Worm (Caenorhabditis elegans): ENCODE measurements around the gene K09E2.1.

K09E2.1 gene

DNA sequence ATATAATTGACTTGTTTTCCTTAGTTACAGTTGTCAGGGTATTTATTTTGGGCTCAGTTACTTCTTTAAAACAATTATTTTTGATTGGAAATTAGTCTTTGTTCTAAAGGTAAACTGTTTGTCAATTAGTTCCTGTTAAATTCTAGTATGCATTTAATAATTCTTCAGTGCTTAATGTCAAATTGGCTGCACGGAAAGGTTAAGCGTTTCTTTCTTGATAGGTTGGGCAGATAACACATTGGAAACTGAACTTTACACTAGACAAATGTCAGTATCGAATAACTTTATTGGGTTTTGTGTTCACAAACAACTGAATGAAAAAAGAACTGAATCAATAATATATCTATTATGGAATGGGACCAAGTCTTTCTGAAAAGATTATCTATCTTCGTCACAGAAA, 33.1 kb downstream of the K09E2.1 start:
- TF ChIP-seq jun-1 (tag; optimal IDR thresholded peaks at IDR 0.05) (no peak), lin-38 (GFP tag; IDR thresholded peaks at IDR 0.05) (no peak), Y48G9A.11 (GFP tag; IDR thresholded peaks at IDR 0.05) (no peak), nhr-10 (tag; optimal IDR thresholded peaks at IDR 0.05) (no peak), pha-4 (GFP tag; IDR thresholded peaks at IDR 0.05) (no peak), pha-4 (tag; optimal IDR thresholded peaks at IDR 0.05) (no peak), nhr-237 (tag; optimal IDR thresholded peaks at IDR 0.05) (no peak), php-3 (GFP tag; IDR thresholded peaks at IDR 0.05) (0 out of 2 replicates have a peak, but pooled peaks have one; percentile 10), nhr-28 (tag; optimal IDR thresholded peaks at IDR 0.05) (no peak), lin-29 (GFP tag; IDR thresholded peaks at IDR 0.05) (no peak), lin-13 (GFP tag; optimal IDR thresholded peaks at IDR 0.05) (no peak), ZK546.5 (tag; optimal IDR thresholded peaks at IDR 0.05) (no peak), dmd-6 (GFP tag; IDR thresholded peaks at IDR 0.05) (peak; percentile 42), saeg-2 (GFP tag; IDR thresholded peaks at IDR 0.05) (no peak), F44E2.7 (GFP tag; IDR thresholded peaks at IDR 0.05) (no peak), aha-1 (tag) (peak; percentile 16), daf-16 (GFP tag; optimal IDR thresholded peaks at IDR 0.05) (no peak), daf-16 (tag; optimal IDR thresholded peaks at IDR 0.05) (peak; percentile 66), duxl-1 (tag; optimal IDR thresholded peaks at IDR 0.05; ENCODE audit: poor library complexity) (no peak), rbr-2 (tag; optimal IDR thresholded peaks at IDR 0.05) (no peak), egl-43 (GFP tag; IDR thresholded peaks at IDR 0.05) (no peak), snpc-4 (tag; optimal IDR thresholded peaks at IDR 0.05) (no peak), dve-1 (tag; optimal IDR thresholded peaks at IDR 0.05; ENCODE audit: insufficient read depth) (peak; percentile 42), Y5F2A.4 (GFP tag; optimal IDR thresholded peaks at IDR 0.05) (no peak)

DNA sequence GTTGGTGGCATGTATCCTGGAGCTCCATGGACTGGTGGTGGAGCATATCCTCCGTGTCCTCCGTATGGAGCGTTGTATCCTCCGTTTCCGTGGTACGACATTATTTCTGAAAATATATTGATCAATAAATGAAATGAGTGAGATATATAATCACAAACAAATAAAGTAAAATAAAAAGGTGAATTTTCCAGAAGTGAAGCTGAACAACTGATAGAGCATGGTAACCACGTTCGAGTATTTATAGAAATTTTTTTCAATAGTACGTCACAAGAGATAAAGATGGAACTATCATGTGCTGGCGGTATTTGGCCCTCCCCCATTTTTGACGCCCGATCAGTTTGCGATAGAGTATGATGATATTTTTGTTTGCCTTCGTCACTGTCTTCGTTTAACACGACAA, 35.1 kb downstream of the K09E2.1 start, which contains the start of gene F53A9.7:
Gene F53A9.7 (minus strand): TSS at position 101 of the 400 bp plus-strand sequence.
- peak; percentile 25 for TF ChIP-seq aha-1 (tag)
- TF ChIP-seq zfp-2 (tag; optimal IDR thresholded peaks at IDR 0.05) = no peak
- TF ChIP-seq lir-3 (tag; optimal IDR thresholded peaks at IDR 0.05) = no peak
- peak; percentile 13 for TF ChIP-seq dve-1 (tag; optimal IDR thresholded peaks at IDR 0.05; ENCODE audit: insufficient read depth)
- peak in 1 of 2 experiments; percentile 60 for TF ChIP-seq unc-62 (GFP tag; optimal IDR thresholded peaks at IDR 0.05 in 1 of 2)
- no peak for TF ChIP-seq unc-62 (tag; optimal IDR thresholded peaks at IDR 0.05)
- TF ChIP-seq zfp-3 (GFP tag; conservative IDR thresholded peaks at IDR 0.05) = no peak

DNA sequence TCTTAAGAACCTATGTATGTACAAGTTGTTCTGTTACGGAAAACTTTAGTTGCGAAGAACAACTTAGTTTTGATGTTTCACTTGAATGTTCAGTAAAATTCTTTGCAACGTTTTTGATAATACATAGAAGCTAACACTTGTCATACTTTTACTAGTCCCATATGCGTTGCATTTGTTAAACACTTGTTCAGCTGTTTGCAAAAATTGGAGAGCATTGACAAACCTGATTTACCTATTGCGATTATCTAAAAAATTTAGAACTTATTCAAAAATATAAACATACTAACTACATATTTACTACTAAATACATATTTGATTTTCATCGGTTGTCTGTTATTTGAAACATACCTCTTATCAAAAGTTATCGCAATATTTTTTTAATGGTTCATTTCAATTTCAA, 36.5 kb downstream of the K09E2.1 start:
- TF ChIP-seq ceh-32 (tag; optimal IDR thresholded peaks at IDR 0.05; ENCODE audit: poor library complexity) (no peak), egl-27 (tag; optimal IDR thresholded peaks at IDR 0.05) (no peak), daf-8 (GFP tag; IDR thresholded peaks at IDR 0.05) (no peak), madf-5 (GFP tag; IDR thresholded peaks at IDR 0.05) (no peak), php-3 (GFP tag; IDR thresholded peaks at IDR 0.05) (peak; percentile 28; the same call in 1 of the 2 replicates), dve-1 (tag; optimal IDR thresholded peaks at IDR 0.05; ENCODE audit: insufficient read depth) (peak; percentile 69), unc-130 (GFP tag; optimal IDR thresholded peaks at IDR 0.05) (no peak), nhr-28 (tag; optimal IDR thresholded peaks at IDR 0.05) (peak; percentile 42), nhr-102 (tag; optimal IDR thresholded peaks at IDR 0.05) (no peak), T20F7.1 (GFP tag; optimal IDR thresholded peaks at IDR 0.05) (peak; percentile 34), daf-16 (GFP tag; optimal IDR thresholded peaks at IDR 0.05) (no peak), daf-16 (tag; optimal IDR thresholded peaks at IDR 0.05) (peak; percentile 71), fos-1 (tag; optimal IDR thresholded peaks at IDR 0.05) (peak; percentile 20), T26A8.4 (GFP tag; IDR thresholded peaks at IDR 0.05) (0 out of 2 replicates have a peak, but pooled peaks have one; percentile 10), lin-29 (GFP tag; IDR thresholded peaks at IDR 0.05) (no peak), aha-1 (tag) (no peak), zfp-2 (tag; optimal IDR thresholded peaks at IDR 0.05) (no peak), nhr-42 (GFP tag; IDR thresholded peaks at IDR 0.05) (no peak), attf-4 (tag; optimal IDR thresholded peaks at IDR 0.05) (no peak), ces-1 (GFP tag; optimal IDR thresholded peaks at IDR 0.05) (no peak), pha-4 (GFP tag; IDR thresholded peaks at IDR 0.05) (0 out of 2 replicates have a peak, but pooled peaks have one; percentile 13), pha-4 (tag; optimal IDR thresholded peaks at IDR 0.05) (no peak), nhr-111 (GFP tag; optimal IDR thresholded peaks at IDR 0.05) (no peak), F26F4.8 (GFP tag; conservative IDR thresholded peaks at IDR 0.05) (no peak), ama-1 (optimal IDR thresholded peaks at IDR 0.05) (no peak), lin-1 (GFP tag; IDR thresholded peaks at IDR 0.05) (no peak), sdz-12 (GFP tag; optimal IDR thresholded peaks at IDR 0.05) (no peak), nhr-77 (tag; optimal IDR thresholded peaks at IDR 0.05) (peak; percentile 93)
